Fruit fly (Drosophila melanogaster) whole organism, embryonic: ENCODE measurements around the gene CG7483.

Experiments used
- Atf6 ChIP-seq: fragments of 200-800 bp; sonication (Bioruptor generic); IDR thresholded peaks from 2 replicates; pipeline ENCODE4 v1.3.6; 2022; ENCODE audit warnings: missing biosample characterization, missing genetic modification characterization
- Awh ChIP-seq: fragments of 200-800 bp; sonication (Bioruptor generic); IDR thresholded peaks from 2 replicates; pipeline ENCODE4, ENCODE4 v1.3.6; 2022; ENCODE audit warnings: missing biosample characterization, missing genetic modification characterization
- CG12659 ChIP-seq: fragments of 200-800 bp; sonication (Bioruptor generic); optimal IDR thresholded peaks from 3 replicates; lab custom pipeline; 2017; ENCODE audit warnings: mild to moderate bottlenecking, missing biosample characterization, missing genetic modification reagents, missing genetic modification characterization
- CG13287 ChIP-seq: fragments of 200-800 bp; sonication (Bioruptor generic); IDR thresholded peaks from 2 replicates; pipeline ENCODE4 v1.3.6; 2022; ENCODE audit warnings: missing biosample characterization, missing genetic modification characterization; ENCODE audit not compliant: partially characterized antibody
- CG13296 ChIP-seq: fragments of 200-800 bp; sonication (Bioruptor generic); optimal IDR thresholded peaks from 3 replicates; lab custom pipeline; 2018; ENCODE audit warnings: missing biosample characterization, mild to moderate bottlenecking, missing genetic modification characterization
- CG14050 ChIP-seq: fragments of 200-800 bp; sonication (Bioruptor generic); IDR thresholded peaks from 3 replicates; pipeline ENCODE4 v1.3.6; 2022; ENCODE audit warnings: missing biosample characterization, missing genetic modification characterization
- CG14860 ChIP-seq: fragments of 200-800 bp; sonication (Bioruptor generic); IDR thresholded peaks from 3 replicates; pipeline ENCODE4 v1.3.6; 2022; ENCODE audit warnings: missing biosample characterization, missing genetic modification characterization; ENCODE audit not compliant: partially characterized antibody
- CG1529 ChIP-seq: fragments of 200-800 bp; sonication (Bioruptor generic); optimal IDR thresholded peaks from 3 replicates; lab custom pipeline; 2018; ENCODE audit warnings: missing biosample characterization, missing genetic modification characterization
- CG15601 ChIP-seq: fragments of 200-800 bp; sonication (Bioruptor generic); optimal IDR thresholded peaks from 3 replicates; lab custom pipeline; 2019; ENCODE audit warnings: missing biosample characterization, mild to moderate bottlenecking, missing genetic modification characterization, moderate library complexity
- CG1603 ChIP-seq: fragments of 200-800 bp; sonication (Bioruptor generic); optimal IDR thresholded peaks from 2 replicates; lab custom pipeline; 2019; ENCODE audit warnings: missing biosample characterization, mild to moderate bottlenecking, missing genetic modification characterization, moderate library complexity
- CG16813 ChIP-seq: fragments of 200-800 bp; sonication (Bioruptor generic); IDR thresholded peaks from 3 replicates; pipeline ENCODE4 v1.3.6; 2022; ENCODE audit warnings: missing biosample characterization, missing genetic modification characterization; ENCODE audit not compliant: partially characterized antibody
- CG17186 ChIP-seq: fragments of 200-800 bp; sonication (Bioruptor generic); optimal IDR thresholded peaks from 3 replicates; lab custom pipeline; 2017; ENCODE audit warnings: missing biosample characterization, missing genetic modification reagents, missing genetic modification characterization
- CG2199 ChIP-seq: fragments of 200-800 bp; sonication (Bioruptor generic); IDR thresholded peaks from 3 replicates; pipeline ENCODE4 v1.3.6; 2022; ENCODE audit warnings: missing biosample characterization, missing genetic modification characterization
- CG3281 ChIP-seq: fragments of 200-800 bp; sonication (Bioruptor generic); optimal IDR thresholded peaks from 3 replicates; lab custom pipeline; 2017; ENCODE audit warnings: missing biosample characterization, mild to moderate bottlenecking, missing genetic modification characterization
- CG34224 ChIP-seq: fragments of 200-800 bp; sonication (Bioruptor generic); IDR thresholded peaks from 3 replicates; pipeline ENCODE4 v1.3.6; 2022; ENCODE audit warnings: missing biosample characterization, missing genetic modification characterization; ENCODE audit not compliant: partially characterized antibody
- CG6791 ChIP-seq: fragments of 200-800 bp; sonication (Bioruptor generic); IDR thresholded peaks from 3 replicates; pipeline ENCODE4 v1.3.6; 2022; ENCODE audit warnings: missing biosample characterization, missing genetic modification characterization; ENCODE audit not compliant: partially characterized antibody
- CG6813 ChIP-seq: fragments of 200-800 bp; sonication (Bioruptor generic); optimal IDR thresholded peaks from 2 replicates; lab custom pipeline; 2017; ENCODE audit warnings: missing biosample characterization, missing genetic modification characterization, mild to moderate bottlenecking, moderate library complexity, missing genetic modification reagents
- CG7786 ChIP-seq: fragments of 200-800 bp; sonication (Bioruptor generic); optimal IDR thresholded peaks from 2 replicates; lab custom pipeline; 2016; ENCODE audit warnings: missing biosample characterization, missing genetic modification characterization
- CG7839 ChIP-seq: fragments of 200-800 bp; sonication (Bioruptor generic); optimal IDR thresholded peaks from 3 replicates; lab custom pipeline; 2018; ENCODE audit warnings: missing biosample characterization, mild to moderate bottlenecking, missing genetic modification characterization, moderate library complexity
- CG7963 ChIP-seq: fragments of 200-800 bp; sonication (Bioruptor generic); IDR thresholded peaks from 3 replicates; pipeline ENCODE4 v1.3.6; 2022; ENCODE audit warnings: missing biosample characterization, missing genetic modification characterization; ENCODE audit not compliant: partially characterized antibody
- CkIIα-i1 ChIP-seq: fragments of 200-800 bp; sonication (Bioruptor generic); IDR thresholded peaks from 2 replicates; pipeline ENCODE4 v1.3.6; 2022; ENCODE audit warnings: missing biosample characterization, missing genetic modification characterization
- D ChIP-seq, 2 experiments: fragments of 200-800 bp in 1 of 2; fragments of >200 bp in 1 of 2; sonication (Bioruptor generic) in 1 of 2; optimal IDR thresholded peaks; 2 replicates in 1 of 2; 3 replicates in 1 of 2; lab custom pipeline; 2017; ENCODE audit warnings: mild to moderate bottlenecking in 1 of 2, missing biosample characterization in 1 of 2, missing genetic modification characterization in 1 of 2, missing genetic modification reagents in 1 of 2
- Dip2 ChIP-seq: fragments of 200-800 bp; sonication (Bioruptor generic); IDR thresholded peaks from 2 replicates; pipeline ENCODE4 v1.3.6; 2022; ENCODE audit warnings: missing biosample characterization, missing genetic modification characterization
- Dll ChIP-seq: fragments of 200-800 bp; sonication (Bioruptor generic); IDR thresholded peaks from 4 replicates; pipeline ENCODE4 v1.3.6; 2022; ENCODE audit warnings: missing biosample characterization, missing genetic modification characterization; ENCODE audit not compliant: partially characterized antibody
- H2.0 ChIP-seq: fragments of 200-800 bp; sonication (Bioruptor generic); IDR thresholded peaks from 2 replicates; pipeline ENCODE4 v1.3.6; 2022; ENCODE audit warnings: missing biosample characterization, missing genetic modification characterization
- HmgZ ChIP-seq: fragments of 200-800 bp; sonication (Bioruptor generic); optimal IDR thresholded peaks from 2 replicates; lab custom pipeline; 2018; ENCODE audit warnings: missing biosample characterization, mild to moderate bottlenecking, missing genetic modification characterization
- Lhr ChIP-seq: fragments of 200-800 bp; sonication (Bioruptor generic); optimal IDR thresholded peaks from 3 replicates; lab custom pipeline; 2017; ENCODE audit warnings: mild to moderate bottlenecking, missing biosample characterization, missing genetic modification reagents, missing genetic modification characterization
- Med ChIP-seq: fragments of 200-800 bp; sonication (Bioruptor generic); peaks from one replicate; lab custom pipeline; 2016; ENCODE audit warnings: missing biosample characterization, missing genetic modification characterization, mild to moderate bottlenecking, inconsistent platforms, moderate library complexity
- NC2α ChIP-seq: fragments of 200-800 bp; sonication (Bioruptor generic); optimal IDR thresholded peaks from 2 replicates; lab custom pipeline; 2016; ENCODE audit warnings: missing biosample characterization, missing genetic modification characterization
- Neu2 ChIP-seq: fragments of 200-800 bp; sonication (Bioruptor generic); optimal IDR thresholded peaks from 3 replicates; lab custom pipeline; 2016; ENCODE audit warnings: missing biosample characterization, missing genetic modification characterization, borderline replicate concordance
- Optix ChIP-seq: fragments of 200-800 bp; sonication (Bioruptor generic); IDR thresholded peaks from 3 replicates; pipeline ENCODE4 v1.3.6; 2022; ENCODE audit warnings: missing biosample characterization, missing genetic modification characterization
- dpn ChIP-seq, 2 experiments: fragments of 200-800 bp; sonication (Bioruptor generic); optimal IDR thresholded peaks; 3 replicates each; lab custom pipeline; 2016; ENCODE audit warnings: missing biosample characterization in 2 of 2, missing genetic modification characterization in 2 of 2
- gce ChIP-seq: fragments of 200-800 bp; sonication (Bioruptor generic); IDR thresholded peaks from 3 replicates; pipeline ENCODE4 v1.3.6; 2022; ENCODE audit warnings: missing biosample characterization, missing genetic modification characterization
- hkb ChIP-seq, 2 experiments: fragments of 200-800 bp in 1 of 2; fragments of >200 bp in 1 of 2; sonication (Bioruptor generic) in 1 of 2; IDR thresholded peaks in 1 of 2; optimal IDR thresholded peaks in 1 of 2; 2 replicates each; pipeline versions ENCODE4 v1.3.6 to Lab custom; 2017 to 2022; ENCODE audit warnings: missing biosample characterization in 1 of 2, missing genetic modification characterization in 1 of 2
- insv ChIP-seq, 2 experiments: fragments of 200-800 bp; sonication (Bioruptor generic); optimal IDR thresholded peaks; 3 replicates each; lab custom pipeline; 2016 to 2018; ENCODE audit warnings: missing biosample characterization in 2 of 2, missing genetic modification characterization in 2 of 2
- kni ChIP-seq: fragments of 200-800 bp; sonication (Bioruptor generic); optimal IDR thresholded peaks from 3 replicates; lab custom pipeline; 2017; ENCODE audit warnings: mild to moderate bottlenecking, missing biosample characterization, missing genetic modification reagents, missing genetic modification characterization
- lab ChIP-seq: fragments of 200-800 bp; sonication (Bioruptor generic); optimal IDR thresholded peaks from 3 replicates; lab custom pipeline; 2017; ENCODE audit warnings: missing biosample characterization, missing genetic modification characterization, mild to moderate bottlenecking, moderate library complexity, missing genetic modification reagents
- lbe ChIP-seq: fragments of 200-800 bp; sonication (Bioruptor generic); optimal IDR thresholded peaks from 2 replicates; lab custom pipeline; 2016; ENCODE audit warnings: missing biosample characterization, mild to moderate bottlenecking, missing genetic modification characterization
- oc ChIP-seq: fragments of 200-800 bp; sonication (Bioruptor generic); optimal IDR thresholded peaks from 2 replicates; lab custom pipeline; 2018; ENCODE audit warnings: missing biosample characterization, mild to moderate bottlenecking, missing genetic modification characterization, moderate library complexity
- psq ChIP-seq: fragments of 200-800 bp; sonication (Bioruptor generic); optimal IDR thresholded peaks from 2 replicates; lab custom pipeline; 2017; ENCODE audit warnings: missing biosample characterization, missing genetic modification characterization
- sens ChIP-seq: fragments of 200-800 bp; sonication (Bioruptor generic); peaks from one replicate; lab custom pipeline; 2016; ENCODE audit warnings: missing biosample characterization, missing genetic modification characterization
- so ChIP-seq: fragments of 200-800 bp; sonication (Bioruptor generic); IDR thresholded peaks from 3 replicates; pipeline ENCODE4 v1.3.6; 2022; ENCODE audit warnings: missing biosample characterization, missing genetic modification characterization
- toy ChIP-seq: fragments of 200-800 bp; sonication (Bioruptor generic); IDR thresholded peaks from 2 replicates; pipeline ENCODE4 v1.3.6; 2022; ENCODE audit warnings: missing biosample characterization, missing genetic modification characterization
- trem ChIP-seq: fragments of 200-800 bp; optimal IDR thresholded peaks from 3 replicates; lab custom pipeline; 2019; ENCODE audit warnings: missing biosample characterization, mild to moderate bottlenecking, missing genetic modification characterization, moderate library complexity
- zfh1 ChIP-seq: fragments of 200-800 bp; sonication (Bioruptor generic); IDR thresholded peaks from 3 replicates; pipeline ENCODE4 v1.3.6; 2022; ENCODE audit warnings: missing biosample characterization, missing genetic modification characterization

CG7483 gene

dm6 chr3R:8305110-8305509 lies 7.9 kb upstream of the CG7483 start, which contains the start of gene Sgt1 (continued):
- TF ChIP-seq CG7839 (peak; percentile 33), CG1529 (GFP tag; lab: Kevin White, UChicago) (no peak), dpn (GFP tag; optimal IDR thresholded peaks at IDR 0.05; lab: Kevin White, UChicago) (peak; percentile 34 to 68), CG12659 (GFP tag; lab: Kevin White, UChicago) (peak; percentile 84)

- TF ChIP-seq CG7963 (GFP tag; lab: Robert Waterston, UW) (no peak), HmgZ (no peak), CG2199 (GFP tag; lab: Robert Waterston, UW) (peak; percentile 45; the same call in 1 of the 3 replicates), Awh (GFP tag; lab: Robert Waterston, UW) (0 out of 2 replicates have a peak, but pooled peaks have one; percentile 13), CG17186 (GFP tag; lab: Kevin White, UChicago) (no peak), CG6791 (GFP tag; lab: Robert Waterston, UW) (no peak), Neu2 (GFP tag; lab: Kevin White, UChicago) (no peak), Lhr (GFP tag; lab: Kevin White, UChicago) (no peak), CG7786 (GFP tag; lab: Kevin White, UChicago) (no peak), Med (GFP tag; lab: Kevin White, UChicago) (peak; percentile 33), Optix (GFP tag; lab: Robert Waterston, UW) (no peak), NC2α (GFP tag; lab: Kevin White, UChicago) (no peak), CG14050 (no peak), CG1603 (tag; lab: Kevin White, UChicago) (no peak), CkIIα-i1 (GFP tag; lab: Robert Waterston, UW) (no peak), zfh1 (GFP tag; lab: Robert Waterston, UW) (no peak), toy (no peak), CG6813 (no peak), CG13287 (GFP tag; lab: Robert Waterston, UW) (peak; percentile 23; the same call in 1 of the 2 replicates), so (GFP tag; lab: Robert Waterston, UW) (no peak), CG15601 (tag; lab: Kevin White, UChicago) (peak; percentile 5), CG3281 (GFP tag; lab: Kevin White, UChicago) (no peak), Atf6 (GFP tag; lab: Robert Waterston, UW) (0 out of 2 replicates have a peak, but pooled peaks have one; percentile 17), insv (GFP tag; optimal IDR thresholded peaks at IDR 0.05; lab: Kevin White, UChicago) (peak; percentile 98 to 100), sens (GFP tag; lab: Kevin White, UChicago) (peak; percentile 50), Dll (GFP tag; lab: Robert Waterston, UW) (peak; percentile 25; the same call in 1 of the 4 replicates), kni (no peak), gce (GFP tag; lab: Robert Waterston, UW) (no peak), CG13296 (no peak), psq (GFP tag; lab: Kevin White, UChicago) (no peak), D (optimal IDR thresholded peaks at IDR 0.05; lab: Kevin White, UChicago) (peak; percentile 37), D (GFP tag; optimal IDR thresholded peaks at IDR 0.05; lab: Kevin White, UChicago) (no peak), lbe (peak; percentile 57), lab (GFP tag; lab: Kevin White, UChicago) (no peak), H2.0 (GFP tag; lab: Robert Waterston, UW) (no peak), trem (tag; lab: Kevin White, UChicago) (peak; percentile 6), CG34224 (GFP tag; lab: Robert Waterston, UW) (peak; percentile 47; the same call in 2 of the 3 replicates), oc (no peak), Dip2 (no peak), CG14860 (GFP tag; lab: Robert Waterston, UW) (peak; percentile 16; the same call in 1 of the 3 replicates), CG16813 (GFP tag; lab: Robert Waterston, UW) (peak; percentile 35; the same call in 1 of the 3 replicates), hkb (optimal IDR thresholded peaks at IDR 0.05; lab: Kevin White, UChicago) (peak; percentile 22), hkb (GFP tag; IDR thresholded peaks at IDR 0.05; lab: Robert Waterston, UW) (no peak)
These were observed 6.7 kb upstream of the CG7483 start for dm6 chr3R:8306188-8306926.
